4 worm cellular contexts compared by ENCODE assay signal in genomic region chrV:20790616-20791015, ce11.
TF ChIP-seq lines count a peak whose summit lies in the region.

No protein-coding gene starts in this region.

TF ChIP-seq in whole organism, L2 larva, 48 proteins besides CTCF, POLR2A, EP300 and RAD21:
- TF ChIP-seq ztf-11 (tag; optimal IDR thresholded peaks at IDR 0.05; lab: Kevin White, UChicago) (no peak), mdl-1 (tag; optimal IDR thresholded peaks at IDR 0.05; lab: Kevin White, UChicago) (no peak), nhr-12 (tag; optimal IDR thresholded peaks at IDR 0.05; lab: Kevin White, UChicago) (no peak), lin-39 (tag; optimal IDR thresholded peaks at IDR 0.05; lab: Kevin White, UChicago) (no peak), mbf-1 (tag; optimal IDR thresholded peaks at IDR 0.05; lab: Kevin White, UChicago) (peak; percentile 9)

TF ChIP-seq in whole organism, L3 larva, 47 proteins besides CTCF, POLR2A, EP300 and RAD21:
- TF ChIP-seq ztf-4 (tag; optimal IDR thresholded peaks at IDR 0.05; lab: Kevin White, UChicago): no peak
- no peak for TF ChIP-seq elt-2 (tag; optimal IDR thresholded peaks at IDR 0.05; lab: Kevin White, UChicago)
- TF ChIP-seq lsy-12 (tag; optimal IDR thresholded peaks at IDR 0.05; lab: Kevin White, UChicago): no peak
- no peak for TF ChIP-seq elt-1 (tag; optimal IDR thresholded peaks at IDR 0.05; lab: Kevin White, UChicago)
- TF ChIP-seq ceh-82 (tag; optimal IDR thresholded peaks at IDR 0.05; lab: Kevin White, UChicago): peak; percentile 24
- no peak for TF ChIP-seq tbx-2 (tag; optimal IDR thresholded peaks at IDR 0.05; lab: Kevin White, UChicago)
- no peak for TF ChIP-seq nhr-43 (tag; optimal IDR thresholded peaks at IDR 0.05; lab: Kevin White, UChicago; ENCODE audit: poor library complexity, severe bottlenecking)

TF ChIP-seq in whole organism, L4 larva, 104 proteins besides CTCF, POLR2A, EP300 and RAD21:
- peak; percentile 30 for TF ChIP-seq zag-1 (tag; optimal IDR thresholded peaks at IDR 0.05; lab: Kevin White, UChicago)
- TF ChIP-seq hlh-30 (tag; optimal IDR thresholded peaks at IDR 0.05; lab: Kevin White, UChicago; ENCODE audit: insufficient read depth): no peak
- TF ChIP-seq T20F7.1 (GFP tag; optimal IDR thresholded peaks at IDR 0.05; lab: Kevin White, UChicago): peak; percentile 3
- peak; percentile 90 for TF ChIP-seq aha-1 (tag; lab: Kevin White, UChicago)
- peak; percentile 9 for TF ChIP-seq mep-1 (tag; optimal IDR thresholded peaks at IDR 0.05; lab: Kevin White, UChicago)
- TF ChIP-seq dve-1 (tag; optimal IDR thresholded peaks at IDR 0.05; lab: Kevin White, UChicago; ENCODE audit: insufficient read depth): peak; percentile 5
TF ChIP-seq in whole organism, L4 larva: peak in this region for 5.

TF ChIP-seq in whole organism, young adult, 124 proteins besides CTCF, POLR2A, EP300 and RAD21:
- no peak for TF ChIP-seq xnd-1 (tag; optimal IDR thresholded peaks at IDR 0.05; lab: Kevin White, UChicago)
- TF ChIP-seq let-526 (GFP tag; IDR thresholded peaks at IDR 0.05; lab: Robert Waterston, UW): no peak
- TF ChIP-seq ztf-22 (GFP tag; optimal IDR thresholded peaks at IDR 0.05; lab: Kevin White, UChicago): no peak
- TF ChIP-seq lin-35 (GFP tag; optimal IDR thresholded peaks at IDR 0.05; lab: Kevin White, UChicago): peak in 1 of 3 experiments; percentile 23
- 0 out of 2 replicates have a peak, but pooled peaks have one; percentile 46 for TF ChIP-seq nfyb-1 (GFP tag; IDR thresholded peaks at IDR 0.05; lab: Robert Waterston, UW)
